Worm (Caenorhabditis elegans): ENCODE measurements around the gene R166.2.

- no peak for TF ChIP-seq ama-1 (optimal IDR thresholded peaks at IDR 0.05)
- TF ChIP-seq aly-1 (tag; optimal IDR thresholded peaks at IDR 0.05), result no peak
- TF ChIP-seq ceh-13 (GFP tag; optimal IDR thresholded peaks at IDR 0.05), result no peak
- TF ChIP-seq sea-1 (GFP tag; conservative IDR thresholded peaks at IDR 0.05), result no peak
- no peak for TF ChIP-seq scrt-1 (GFP tag; IDR thresholded peaks at IDR 0.05)
- TF ChIP-seq ets-7 (tag; optimal IDR thresholded peaks at IDR 0.05), result no peak
- no peak for TF ChIP-seq ceh-36 (tag; optimal IDR thresholded peaks at IDR 0.05)
- TF ChIP-seq flt-1 (GFP tag; IDR thresholded peaks at IDR 0.05), result no peak
- TF ChIP-seq tbx-11 (GFP tag; IDR thresholded peaks at IDR 0.05), result no peak
- TF ChIP-seq tbx-37 (GFP tag; conservative IDR thresholded peaks at IDR 0.05), result no peak
- TF ChIP-seq hmbx-1 (tag; optimal IDR thresholded peaks at IDR 0.05), result no peak
These were observed 14.7 kb upstream of the R166.2 start for ce11 chrII:10551985-10552736.

Measured in whole organism, early embryonic.